Fruit fly (Drosophila melanogaster): ENCODE results near the gene C1GalTA.

The C1GalTA gene

DNA sequence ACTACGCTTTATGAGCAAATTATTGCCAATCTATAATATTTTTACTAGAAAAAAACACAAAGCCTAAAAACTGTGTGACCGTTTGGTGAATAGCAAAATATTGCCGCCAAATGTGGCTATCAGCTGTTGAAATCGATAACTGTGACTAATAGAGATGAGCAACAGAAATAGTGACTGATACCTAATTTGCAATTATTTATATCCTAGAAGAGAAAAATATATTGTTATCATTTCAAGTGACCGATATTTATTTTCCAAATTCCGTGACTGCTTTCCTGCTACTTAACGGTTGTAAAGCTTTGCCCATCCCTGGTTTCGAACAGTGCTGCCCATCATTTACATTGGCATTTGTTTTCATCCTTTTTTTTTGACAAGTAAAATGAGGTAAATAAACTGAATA lies 46.3 kb upstream of the C1GalTA start, which contains the start of the genes alien and CG18661:
alien (minus strand) TSS at position 95 of the 400 bp plus-strand sequence.
CG18661 (plus strand) TSS at position 321 of the 400 bp plus-strand sequence.
- TF ChIP-seq psq (GFP tag; optimal IDR thresholded peaks at IDR 0.05) = peak; percentile 73
- peak; percentile 75 for TF ChIP-seq GATAd (GFP tag; optimal IDR thresholded peaks at IDR 0.05)
- no peak for TF ChIP-seq Vsx2 (GFP tag; optimal IDR thresholded peaks at IDR 0.05; ENCODE audit: partially characterized antibody)
- no peak for TF ChIP-seq Dfd (GFP tag; optimal IDR thresholded peaks at IDR 0.05)
- peak; percentile 84 for TF ChIP-seq brk (GFP tag; optimal IDR thresholded peaks at IDR 0.05)
- peak; percentile 44 for TF ChIP-seq br (GFP tag; optimal IDR thresholded peaks at IDR 0.05)
- TF ChIP-seq h (GFP tag; optimal IDR thresholded peaks at IDR 0.05) = peak; percentile 56
- no peak for TF ChIP-seq usp (GFP tag; optimal IDR thresholded peaks at IDR 0.05)
- peak; percentile 7 to 94 for TF ChIP-seq foxo (GFP tag; optimal IDR thresholded peaks at IDR 0.05)
- no peak for TF ChIP-seq CrebA (GFP tag; optimal IDR thresholded peaks at IDR 0.05; ENCODE audit: borderline replicate concordance)
- TF ChIP-seq dsf (GFP tag; optimal IDR thresholded peaks at IDR 0.05; ENCODE audit: borderline replicate concordance) = peak; percentile 20
- TF ChIP-seq lola (GFP tag; optimal IDR thresholded peaks at IDR 0.05) = no peak
- peak; percentile 56 for TF ChIP-seq CG9705 (GFP tag; optimal IDR thresholded peaks at IDR 0.05)
- peak; percentile 82 for TF ChIP-seq Hnf4 (GFP tag; optimal IDR thresholded peaks at IDR 0.05)
- no peak for TF ChIP-seq dl (GFP tag; optimal IDR thresholded peaks at IDR 0.05; ENCODE audit: insufficient read depth in 1 of 2, partially characterized antibody in 2 of 2)
- peak; percentile 78 for TF ChIP-seq HLH106 (tag; optimal IDR thresholded peaks at IDR 0.05)
- peak; percentile 62 for TF ChIP-seq rgr (GFP tag; optimal IDR thresholded peaks at IDR 0.05)
- TF ChIP-seq sv (GFP tag; optimal IDR thresholded peaks at IDR 0.05) = peak; percentile 75
- peak; percentile 91 for TF ChIP-seq fru (GFP tag; optimal IDR thresholded peaks at IDR 0.05)
- TF ChIP-seq Dif (GFP tag; optimal IDR thresholded peaks at IDR 0.05; ENCODE audit: partially characterized antibody) = no peak
- TF ChIP-seq pan (optimal IDR thresholded peaks at IDR 0.05) = no peak
- peak; percentile 94 for TF ChIP-seq ey (GFP tag; optimal IDR thresholded peaks at IDR 0.05)
- peak; percentile 83 for TF ChIP-seq tai (GFP tag; optimal IDR thresholded peaks at IDR 0.05)
- no peak for TF ChIP-seq N (GFP tag; optimal IDR thresholded peaks at IDR 0.05)
- no peak for TF ChIP-seq sage (GFP tag; optimal IDR thresholded peaks at IDR 0.05)
- no peak for TF ChIP-seq CG32264 (GFP tag; optimal IDR thresholded peaks at IDR 0.05)
- TF ChIP-seq Mio (GFP tag; optimal IDR thresholded peaks at IDR 0.05) = no peak
- TF ChIP-seq Jra (GFP tag; optimal IDR thresholded peaks at IDR 0.05) = peak; percentile 66
- TF ChIP-seq woc (GFP tag; optimal IDR thresholded peaks at IDR 0.05) = peak; percentile 73
- TF ChIP-seq Abd-B (GFP tag; optimal IDR thresholded peaks at IDR 0.05) = no peak
- TF ChIP-seq Sp1 (GFP tag; optimal IDR thresholded peaks at IDR 0.05) = peak; percentile 60
- TF ChIP-seq Hr83 (GFP tag; optimal IDR thresholded peaks at IDR 0.05; ENCODE audit: poor library complexity, severe bottlenecking) = peak; percentile 53
- TF ChIP-seq Rel (GFP tag; optimal IDR thresholded peaks at IDR 0.05) = no peak
- TF ChIP-seq Rel (tag; optimal IDR thresholded peaks at IDR 0.05) = no peak
- peak; percentile 15 for TF ChIP-seq Myc (optimal IDR thresholded peaks at IDR 0.05)
- peak; percentile 70 for TF ChIP-seq dmrt93B (GFP tag; optimal IDR thresholded peaks at IDR 0.05)
- peak; percentile 51 for TF ChIP-seq OdsH (GFP tag; optimal IDR thresholded peaks at IDR 0.05)
- no peak for TF ChIP-seq Hr78 (GFP tag; optimal IDR thresholded peaks at IDR 0.05)
- TF ChIP-seq jim (GFP tag; optimal IDR thresholded peaks at IDR 0.05) = no peak

DNA sequence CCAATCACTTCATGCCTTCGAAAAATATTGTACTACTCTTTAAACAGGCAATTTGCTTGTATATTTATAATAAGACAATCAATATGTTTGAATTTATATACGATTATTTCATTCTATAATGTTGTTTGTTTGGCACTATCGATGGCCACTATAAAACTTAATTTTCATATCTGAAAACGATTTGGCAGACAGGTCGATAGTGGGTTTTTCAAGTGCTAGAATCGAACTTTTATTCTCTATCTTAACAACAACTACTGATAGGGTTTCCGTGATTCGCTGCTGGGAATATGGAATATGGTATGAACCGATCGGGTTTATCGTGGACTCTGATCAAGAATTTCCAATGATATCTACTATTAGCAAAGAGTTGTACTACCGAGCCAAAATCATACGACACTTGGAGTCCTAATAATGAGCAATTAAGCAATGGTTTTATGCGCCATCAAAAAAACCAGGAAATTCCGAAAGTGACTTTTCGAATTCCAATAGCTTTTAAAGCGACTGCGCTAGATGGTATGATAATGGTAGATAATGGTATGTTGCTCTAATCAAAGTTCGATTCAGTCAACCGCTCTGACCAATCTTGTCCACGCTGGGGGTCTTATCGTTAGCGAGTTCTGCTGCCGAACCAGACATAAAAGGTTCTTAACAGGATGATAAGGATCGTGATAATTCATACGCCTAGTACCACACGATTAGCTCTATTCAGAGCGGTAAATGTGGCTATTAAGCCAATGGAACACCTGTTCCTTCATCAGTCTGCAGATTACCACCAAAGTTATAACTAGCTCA lies 42.8 kb upstream of the C1GalTA start, which contains the start of gene CG17906:
CG17906 (plus strand) TSS at position 742 of the 792 bp plus-strand sequence.
- TF ChIP-seq Rel (GFP tag; optimal IDR thresholded peaks at IDR 0.05) (no peak), Rel (tag; optimal IDR thresholded peaks at IDR 0.05) (no peak), jim (GFP tag; optimal IDR thresholded peaks at IDR 0.05) (no peak), usp (GFP tag; optimal IDR thresholded peaks at IDR 0.05) (no peak), Hnf4 (GFP tag; optimal IDR thresholded peaks at IDR 0.05) (no peak), HLH106 (tag; optimal IDR thresholded peaks at IDR 0.05) (no peak), lola (GFP tag; optimal IDR thresholded peaks at IDR 0.05) (no peak), brk (GFP tag; optimal IDR thresholded peaks at IDR 0.05) (no peak), N (GFP tag; optimal IDR thresholded peaks at IDR 0.05) (no peak), ey (GFP tag; optimal IDR thresholded peaks at IDR 0.05) (no peak), sv (GFP tag; optimal IDR thresholded peaks at IDR 0.05) (no peak), foxo (GFP tag; optimal IDR thresholded peaks at IDR 0.05) (no peak), br (GFP tag; optimal IDR thresholded peaks at IDR 0.05) (no peak), Dif (GFP tag; optimal IDR thresholded peaks at IDR 0.05; ENCODE audit: partially characterized antibody) (no peak), GATAd (GFP tag; optimal IDR thresholded peaks at IDR 0.05) (no peak), rgr (GFP tag; optimal IDR thresholded peaks at IDR 0.05) (no peak)

Measured in whole organism, wandering third instar larva.